Fruit fly (Drosophila melanogaster) whole organism: ENCODE data around the gene CG6961.

Source experiments
- CG8478 ChIP-seq: fragments of >200 bp; optimal IDR thresholded peaks from 2 replicates; lab custom pipeline; 2018; ENCODE audit warnings: inconsistent platforms
- Dll ChIP-seq: fragments of >200 bp; optimal IDR thresholded peaks from 2 replicates; lab custom pipeline; 2017
- EcR ChIP-seq, 2 experiments: fragments of >200 bp; optimal IDR thresholded peaks; 2 replicates each; lab custom pipeline; 2017; ENCODE audit warnings: missing biosample characterization in 2 of 2, missing genetic modification characterization in 2 of 2, missing genetic modification reagents in 2 of 2
- pan ChIP-seq: fragments of >200 bp; optimal IDR thresholded peaks from 2 replicates; lab custom pipeline; 2017
- psq ChIP-seq: fragments of >200 bp; optimal IDR thresholded peaks from 2 replicates; lab custom pipeline; 2017
- usp ChIP-seq: fragments of >200 bp; optimal IDR thresholded peaks from 2 replicates; lab custom pipeline; 2017; ENCODE audit warnings: missing biosample characterization, missing genetic modification characterization, mixed read lengths

CG6961 gene

dm6 chrX:18788143-18788745, at the start of gene CG6961, which contains the start of gene S6KL:
Gene CG6961 (minus strand): TSS chrX:18788210.
Gene S6KL (plus strand): TSS chrX:18788464.
- TF ChIP-seq psq (lab: Kevin White, UChicago) = no peak
- no peak for TF ChIP-seq CG8478 (lab: Kevin White, UChicago)
- TF ChIP-seq Dll (lab: Kevin White, UChicago) = no peak
- TF ChIP-seq pan (lab: Kevin White, UChicago) = no peak
- no peak for TF ChIP-seq EcR (GFP tag; optimal IDR thresholded peaks at IDR 0.05; lab: Kevin White, UChicago)
- no peak for TF ChIP-seq usp

- TF ChIP-seq pan (lab: Kevin White, UChicago) (no peak), usp (no peak), EcR (GFP tag; optimal IDR thresholded peaks at IDR 0.05; lab: Kevin White, UChicago) (no peak), Dll (lab: Kevin White, UChicago) (no peak), psq (lab: Kevin White, UChicago) (no peak), CG8478 (lab: Kevin White, UChicago) (no peak)
These were observed 49.0 kb upstream of the CG6961 start for dm6 chrX:18837046-18837445.

DNA sequence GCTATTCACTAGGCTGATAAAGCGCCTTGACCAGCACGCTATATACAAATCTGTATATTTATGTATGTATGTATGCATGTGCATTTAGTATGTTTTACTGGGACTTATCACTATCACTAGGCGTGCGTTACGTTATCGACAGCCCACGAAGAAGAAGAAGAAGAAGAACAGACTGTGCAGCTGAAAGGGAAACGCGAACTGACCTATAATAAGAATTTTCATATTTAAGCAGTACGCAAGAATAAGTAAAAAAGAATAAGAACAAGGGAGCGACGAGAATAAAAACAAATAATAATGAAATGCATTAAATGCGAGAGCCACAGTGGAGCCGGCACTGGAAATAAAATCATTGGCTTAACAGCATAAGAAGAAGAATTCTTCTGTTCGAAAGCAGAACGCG, 48.3 kb upstream of the CG6961 start:
- TF ChIP-seq usp (no peak), pan (lab: Kevin White, UChicago) (no peak), EcR (GFP tag; optimal IDR thresholded peaks at IDR 0.05; lab: Kevin White, UChicago) (no peak), psq (lab: Kevin White, UChicago) (no peak), CG8478 (lab: Kevin White, UChicago) (no peak), Dll (lab: Kevin White, UChicago) (no peak)

dm6 chrX:18835500-18835899, 47.5 kb upstream of the CG6961 start:
- no peak for TF ChIP-seq usp

DNA sequence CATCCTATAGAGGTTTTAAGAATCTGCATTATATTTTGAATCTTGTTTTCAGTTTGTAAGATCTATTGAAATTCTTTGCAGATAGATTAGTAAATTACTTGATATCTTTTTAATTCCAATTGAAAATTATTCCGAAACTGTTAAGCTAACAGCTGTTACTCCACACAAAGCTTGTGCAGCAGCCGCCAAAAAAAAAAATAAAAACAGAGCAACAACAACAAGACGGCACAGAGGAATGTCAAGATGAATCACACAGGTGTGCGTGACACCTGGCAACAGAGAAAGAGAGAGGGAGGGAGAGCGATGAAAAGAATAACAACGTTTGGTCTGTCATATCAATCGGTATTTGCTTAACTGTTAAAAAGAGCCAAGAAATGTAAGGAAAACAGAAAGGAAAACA, 47.0 kb upstream of the CG6961 start:
- TF ChIP-seq CG8478 (lab: Kevin White, UChicago) = no peak
- TF ChIP-seq psq (lab: Kevin White, UChicago) = no peak
- TF ChIP-seq pan (lab: Kevin White, UChicago) = no peak

DNA sequence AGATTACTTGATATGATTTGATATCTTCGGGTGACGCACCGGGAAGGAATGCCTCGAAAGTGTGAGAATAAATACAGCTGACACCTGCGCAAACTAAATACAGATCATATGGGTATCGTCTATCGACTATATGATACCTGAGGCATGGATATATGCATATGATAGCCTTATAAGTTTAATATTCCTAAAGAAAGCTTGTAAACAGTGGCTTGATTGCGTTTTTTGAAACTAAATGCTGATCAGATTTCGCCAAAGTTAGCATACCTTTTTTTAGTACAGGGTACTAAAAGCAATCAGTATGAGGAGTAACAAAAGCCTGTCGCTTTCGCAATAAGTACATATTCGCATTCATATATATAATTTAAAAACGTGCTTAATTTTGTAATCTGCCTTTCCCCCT, 46.4 kb upstream of the CG6961 start:
- TF ChIP-seq EcR (GFP tag; optimal IDR thresholded peaks at IDR 0.05; lab: Kevin White, UChicago) (no peak), psq (lab: Kevin White, UChicago) (no peak), Dll (lab: Kevin White, UChicago) (no peak), pan (lab: Kevin White, UChicago) (peak; percentile 83), CG8478 (lab: Kevin White, UChicago) (no peak)

DNA sequence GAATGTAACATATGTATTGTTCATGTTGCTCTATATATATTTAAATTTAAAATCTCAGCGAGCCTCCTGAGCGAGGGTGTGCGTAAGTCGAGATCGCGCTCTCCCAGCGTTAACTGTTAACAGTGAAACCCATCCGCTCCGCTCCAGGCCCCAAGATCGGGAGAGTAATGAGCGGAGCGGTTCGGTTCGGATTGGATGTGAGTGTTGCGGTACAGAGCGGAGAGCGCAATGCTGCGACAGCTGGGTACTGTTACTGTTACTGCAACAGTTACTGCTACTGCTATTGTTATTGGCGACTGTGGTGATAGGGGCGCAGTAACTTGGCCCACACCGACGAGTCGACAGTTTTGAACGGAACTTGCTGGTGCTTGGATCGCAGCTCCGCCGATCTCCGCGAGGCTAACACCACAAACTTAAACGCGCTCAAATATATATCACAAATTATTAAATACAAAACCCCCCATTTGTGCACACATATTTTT, 44.4 kb upstream of the CG6961 start, which contains the start of gene Pvf1:
Gene Pvf1 (plus strand): TSS at position 312 of the 482 bp plus-strand sequence.
- TF ChIP-seq pan (lab: Kevin White, UChicago) = peak; percentile 52
- TF ChIP-seq Dll (lab: Kevin White, UChicago) = peak; percentile 93
- TF ChIP-seq usp = no peak
- TF ChIP-seq CG8478 (lab: Kevin White, UChicago) = no peak

dm6 chrX:18830396-18830795, 42.4 kb upstream of the CG6961 start, which contains the start of gene CG7101:
Gene CG7101 (plus strand): TSS chrX:18830591.
- TF ChIP-seq usp (no peak), pan (lab: Kevin White, UChicago) (no peak), psq (lab: Kevin White, UChicago) (no peak), CG8478 (lab: Kevin White, UChicago) (no peak), Dll (lab: Kevin White, UChicago) (no peak), EcR (GFP tag; optimal IDR thresholded peaks at IDR 0.05; lab: Kevin White, UChicago) (no peak)

DNA sequence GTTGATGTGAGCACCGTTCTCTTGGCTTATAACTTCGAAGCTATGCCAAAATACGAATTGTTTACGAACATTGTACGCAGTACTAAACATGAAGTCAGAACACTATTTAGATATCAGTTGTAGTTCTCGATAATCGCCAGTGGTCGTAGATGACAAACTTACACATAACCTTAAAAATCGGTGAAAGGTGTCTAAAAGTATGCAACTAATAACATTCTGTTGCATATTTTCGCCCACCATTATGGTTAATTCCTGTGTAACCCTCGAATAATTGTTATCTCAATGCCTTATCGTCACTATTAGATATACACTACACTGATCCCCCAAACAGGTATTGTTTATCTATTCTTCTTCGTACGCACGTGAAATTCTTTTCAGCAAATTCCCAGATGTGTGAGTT, 26.9 kb upstream of the CG6961 start:
- TF ChIP-seq pan (lab: Kevin White, UChicago) = no peak

DNA sequence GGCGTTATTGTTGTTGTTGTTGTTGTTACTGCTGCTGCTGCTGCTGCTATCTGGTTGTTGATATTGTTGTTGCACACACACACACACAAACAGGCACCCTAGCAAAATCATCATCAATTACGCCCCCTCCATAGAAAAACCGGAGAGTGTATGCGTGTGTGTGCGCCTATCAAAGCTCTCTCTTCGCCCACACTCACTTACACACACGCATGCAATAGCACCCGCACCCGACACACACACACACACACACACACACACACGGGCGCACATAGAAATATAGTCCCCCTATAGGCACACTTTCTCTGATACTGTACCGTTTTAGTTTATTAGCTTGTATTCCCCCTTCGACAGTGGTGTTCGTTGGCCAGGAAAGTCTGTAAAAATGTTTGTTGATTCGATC, 26.4 kb upstream of the CG6961 start:
- TF ChIP-seq EcR (GFP tag; optimal IDR thresholded peaks at IDR 0.05; lab: Kevin White, UChicago) = no peak
- no peak for TF ChIP-seq usp
- no peak for TF ChIP-seq psq (lab: Kevin White, UChicago)
- TF ChIP-seq CG8478 (lab: Kevin White, UChicago) = no peak
- TF ChIP-seq pan (lab: Kevin White, UChicago) = no peak
- no peak for TF ChIP-seq Dll (lab: Kevin White, UChicago)

DNA sequence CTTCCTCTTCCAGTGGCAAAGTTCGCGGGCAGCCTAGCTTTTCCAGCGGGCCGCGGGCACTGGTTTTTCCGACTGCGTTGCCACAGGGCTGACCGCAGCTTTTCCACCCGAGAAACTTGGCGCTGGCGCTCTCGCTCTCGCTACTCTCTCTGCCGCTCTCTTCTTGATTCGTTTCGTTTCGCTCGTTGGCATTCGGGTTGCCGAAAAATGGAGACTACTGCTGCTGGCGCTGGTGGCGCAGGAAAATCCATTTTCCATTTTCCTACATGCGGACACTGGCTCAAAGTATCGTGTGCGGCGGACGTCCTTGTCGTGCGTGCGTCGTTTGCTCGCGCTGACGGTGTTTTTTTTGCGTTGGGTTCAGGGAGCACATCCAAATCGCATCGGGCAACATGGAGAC, 25.0 kb upstream of the CG6961 start, which contains the start of gene CG42450:
Gene CG42450 (plus strand): TSS at position 249 of the 400 bp plus-strand sequence.
- TF ChIP-seq EcR (GFP tag; optimal IDR thresholded peaks at IDR 0.05; lab: Kevin White, UChicago) = no peak
- no peak for TF ChIP-seq CG8478 (lab: Kevin White, UChicago)
- TF ChIP-seq Dll (lab: Kevin White, UChicago) = no peak
- TF ChIP-seq usp = no peak
- TF ChIP-seq psq (lab: Kevin White, UChicago) = no peak
- no peak for TF ChIP-seq pan (lab: Kevin White, UChicago)

DNA sequence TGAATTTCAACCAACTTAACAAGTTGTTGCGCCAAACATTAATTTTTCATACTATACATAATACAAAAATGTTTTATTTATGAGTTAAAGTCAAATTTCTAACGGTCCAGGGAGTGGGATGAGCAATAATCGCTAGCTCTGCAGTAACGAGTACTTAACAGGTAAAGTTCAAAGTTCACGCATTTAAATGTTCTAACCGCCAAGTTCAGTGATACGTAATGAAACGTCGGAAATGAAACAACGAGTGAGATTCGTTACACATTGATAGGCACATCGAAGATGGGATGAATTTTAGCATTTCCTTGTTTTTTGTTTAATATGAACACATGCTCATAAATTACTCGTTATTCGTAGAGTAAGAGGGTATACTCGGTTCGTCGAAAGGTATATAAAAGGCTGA, 24.1 kb upstream of the CG6961 start:
- TF ChIP-seq psq (lab: Kevin White, UChicago) = no peak
- TF ChIP-seq usp = no peak
- TF ChIP-seq pan (lab: Kevin White, UChicago) = no peak

DNA sequence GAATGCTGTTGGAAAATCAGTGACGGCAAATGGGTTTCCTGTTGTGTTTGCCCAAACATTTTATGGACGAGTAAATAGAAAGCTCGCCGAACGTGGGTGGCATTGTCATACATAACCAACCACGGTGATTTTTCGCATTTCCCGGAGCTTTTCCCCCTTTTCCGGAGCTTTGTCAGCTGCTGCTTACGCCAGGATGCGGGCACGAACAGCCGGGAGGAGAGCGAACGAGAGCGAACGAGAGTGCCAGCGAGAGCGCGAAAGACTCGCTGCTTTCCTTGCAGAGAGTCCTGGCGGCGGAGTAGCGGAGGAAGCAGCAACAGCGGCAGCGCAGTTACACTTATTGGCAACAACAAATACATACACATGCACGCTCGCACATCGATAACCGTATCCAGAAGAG, 18.4 kb upstream of the CG6961 start, which contains the start of gene CG7058:
Gene CG7058 (plus strand): TSS at position 330 of the 400 bp plus-strand sequence.
- TF ChIP-seq psq (lab: Kevin White, UChicago) (no peak), CG8478 (lab: Kevin White, UChicago) (no peak), usp (no peak), Dll (lab: Kevin White, UChicago) (no peak), pan (lab: Kevin White, UChicago) (no peak), EcR (GFP tag; optimal IDR thresholded peaks at IDR 0.05; lab: Kevin White, UChicago) (no peak)
